Worm (Caenorhabditis elegans): ENCODE measurements around the gene F16B12.1.

Gene F16B12.1

DNA sequence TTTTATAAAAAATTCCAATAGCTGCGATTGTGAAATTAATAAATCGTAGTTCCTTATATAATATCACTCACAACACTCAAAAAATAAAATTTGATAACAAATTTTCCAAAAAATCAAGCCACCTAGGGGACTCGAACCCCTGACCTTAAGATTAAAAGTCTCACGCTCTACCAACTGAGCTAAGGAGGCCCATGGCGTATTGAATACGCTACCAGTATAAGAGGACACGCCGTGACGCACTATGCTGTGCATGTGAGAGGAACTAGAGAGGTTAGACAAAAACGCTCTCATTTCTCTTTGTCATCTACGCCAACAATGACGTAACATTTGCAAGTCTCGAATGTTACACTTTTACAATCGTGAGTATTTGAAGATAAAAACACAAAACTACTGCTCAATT lies 21.5 kb upstream of the F16B12.1 start (continued):
- TF ChIP-seq ztf-11 (tag; optimal IDR thresholded peaks at IDR 0.05) (no peak), hlh-11 (tag; optimal IDR thresholded peaks at IDR 0.05) (peak; percentile 87), T20F7.1 (GFP tag; optimal IDR thresholded peaks at IDR 0.05) (peak; percentile 79), daf-16 (GFP tag; optimal IDR thresholded peaks at IDR 0.05) (peak; percentile 90 to 91), daf-16 (tag; optimal IDR thresholded peaks at IDR 0.05) (peak; percentile 91), zip-11 (GFP tag; IDR thresholded peaks at IDR 0.05) (peak; percentile 87), daf-19 (GFP tag; conservative IDR thresholded peaks at IDR 0.05) (no peak), aly-2 (tag; optimal IDR thresholded peaks at IDR 0.05) (peak; percentile 56), lin-15B (tag; optimal IDR thresholded peaks at IDR 0.05) (peak; percentile 22), F37D6.2 (tag; optimal IDR thresholded peaks at IDR 0.05) (peak; percentile 81), nhr-28 (tag; optimal IDR thresholded peaks at IDR 0.05) (peak; percentile 87), ceh-32 (tag; optimal IDR thresholded peaks at IDR 0.05; ENCODE audit: poor library complexity) (peak; percentile 72), dmd-8 (GFP tag; IDR thresholded peaks at IDR 0.05) (peak; percentile 97), skn-1 (tag; optimal IDR thresholded peaks at IDR 0.05) (no peak), dmd-9 (GFP tag; IDR thresholded peaks at IDR 0.05) (peak; percentile 91), D1046.2 (GFP tag; IDR thresholded peaks at IDR 0.05) (peak; percentile 94), mdt-29 (GFP tag; IDR thresholded peaks at IDR 0.05) (peak; percentile 80), lin-29 (GFP tag; IDR thresholded peaks at IDR 0.05) (peak; percentile 68; the same call in 1 of the 2 replicates), unc-39 (tag; optimal IDR thresholded peaks at IDR 0.05) (no peak), lin-1 (GFP tag; IDR thresholded peaks at IDR 0.05) (peak; percentile 95), lsy-2 (tag; optimal IDR thresholded peaks at IDR 0.05) (peak; percentile 72 to 88), ztf-7 (tag; optimal IDR thresholded peaks at IDR 0.05) (peak; percentile 87), ZK546.5 (tag; optimal IDR thresholded peaks at IDR 0.05) (no peak), cey-2 (tag; optimal IDR thresholded peaks at IDR 0.05; ENCODE audit: borderline replicate concordance, insufficient read depth) (no peak), fkh-10 (GFP tag; optimal IDR thresholded peaks at IDR 0.05) (peak; percentile 28), ceh-28 (tag; optimal IDR thresholded peaks at IDR 0.05) (peak; percentile 18), mxl-2 (GFP tag; conservative IDR thresholded peaks at IDR 0.05) (peak; percentile 78), egl-43 (GFP tag; IDR thresholded peaks at IDR 0.05) (peak; percentile 96), vab-7 (GFP tag; IDR thresholded peaks at IDR 0.05) (peak; percentile 97), tag-97 (GFP tag; IDR thresholded peaks at IDR 0.05) (0 out of 2 replicates have a peak, but pooled peaks have one; percentile 52), sdz-12 (GFP tag; optimal IDR thresholded peaks at IDR 0.05) (peak; percentile 85), ama-1 (optimal IDR thresholded peaks at IDR 0.05) (peak; percentile 81), mes-2 (tag; optimal IDR thresholded peaks at IDR 0.05; ENCODE audit: poor library complexity, severe bottlenecking) (peak; percentile 92), lir-3 (tag; optimal IDR thresholded peaks at IDR 0.05) (peak; percentile 86), aha-1 (tag) (peak; percentile 85), hmg-1.1 (GFP tag; IDR thresholded peaks at IDR 0.05) (peak; percentile 99), zag-1 (tag; optimal IDR thresholded peaks at IDR 0.05) (no peak), set-16 (GFP tag; IDR thresholded peaks at IDR 0.05) (no peak), gei-8 (GFP tag; optimal IDR thresholded peaks at IDR 0.05) (peak; percentile 85), unc-130 (GFP tag; optimal IDR thresholded peaks at IDR 0.05) (peak; percentile 62), mdl-1 (tag; optimal IDR thresholded peaks at IDR 0.05) (peak; percentile 41 to 90), F49E8.2 (tag; optimal IDR thresholded peaks at IDR 0.05; ENCODE audit: borderline replicate concordance) (peak; percentile 57), nhr-102 (tag; optimal IDR thresholded peaks at IDR 0.05) (peak; percentile 69), mep-1 (tag; optimal IDR thresholded peaks at IDR 0.05) (peak; percentile 95), nhr-6 (tag; optimal IDR thresholded peaks at IDR 0.05) (peak; percentile 76), spr-1 (tag; optimal IDR thresholded peaks at IDR 0.05) (peak; percentile 81), mxl-3 (GFP tag; optimal IDR thresholded peaks at IDR 0.05) (peak; percentile 79), nhr-48 (tag; optimal IDR thresholded peaks at IDR 0.05) (peak; percentile 83), jun-1 (tag; optimal IDR thresholded peaks at IDR 0.05) (peak; percentile 61), attf-4 (tag; optimal IDR thresholded peaks at IDR 0.05) (no peak), madf-9 (GFP tag; conservative IDR thresholded peaks at IDR 0.05) (peak; percentile 94), ceh-82 (tag; optimal IDR thresholded peaks at IDR 0.05) (no peak)

Measured in whole organism, L4 larva.